Worm (Caenorhabditis elegans) whole organism, L3 larva: ENCODE results near the gene vps-33.2.

ENCODE experiments used
- ZK546.5 ChIP-seq: sonication (generic microtip); optimal IDR thresholded peaks from 2 replicates; lab custom pipeline; 2017; ENCODE audit warnings: missing biosample characterization, missing genetic modification characterization
- aly-2 ChIP-seq: fragments of 150-350 bp; optimal IDR thresholded peaks from 2 replicates; lab custom pipeline; 2014; ENCODE audit warnings: missing biosample characterization, missing genetic modification characterization
- ama-1 ChIP-seq: fragments of 150-350 bp; optimal IDR thresholded peaks from 2 replicates; lab custom pipeline; 2018
- ceh-16 ChIP-seq: sonication (generic microtip); optimal IDR thresholded peaks from 2 replicates; lab custom pipeline; 2017; ENCODE audit warnings: missing biosample characterization, missing genetic modification characterization
- ceh-28 ChIP-seq: fragments of 150-350 bp; optimal IDR thresholded peaks from 2 replicates; lab custom pipeline; 2014; ENCODE audit warnings: missing biosample characterization, missing genetic modification reagents, missing genetic modification characterization
- ceh-9 ChIP-seq: sonication (generic microtip); optimal IDR thresholded peaks from 2 replicates; lab custom pipeline; 2018; ENCODE audit warnings: missing biosample characterization, missing genetic modification characterization
- daf-12 ChIP-seq: fragments of 150-350 bp; optimal IDR thresholded peaks from 2 replicates; lab custom pipeline; 2014; ENCODE audit warnings: missing biosample characterization, missing genetic modification reagents, missing genetic modification characterization
- egl-27 ChIP-seq: sonication (generic microtip); optimal IDR thresholded peaks from 4 replicates; lab custom pipeline; 2017; ENCODE audit warnings: missing biosample characterization, missing genetic modification reagents, missing genetic modification characterization
- egl-5 ChIP-seq: fragments of 150-350 bp; optimal IDR thresholded peaks from 2 replicates; lab custom pipeline; 2017; ENCODE audit warnings: missing biosample characterization, missing genetic modification reagents, missing genetic modification characterization, inconsistent platforms
- elt-1 ChIP-seq: fragments of 150-350 bp; optimal IDR thresholded peaks from 2 replicates; lab custom pipeline; 2014; ENCODE audit warnings: missing biosample characterization, missing genetic modification characterization
- elt-2 ChIP-seq: sonication (generic microtip); optimal IDR thresholded peaks from 2 replicates; lab custom pipeline; 2016; ENCODE audit warnings: missing genetic modification reagents, mild to moderate bottlenecking, missing genetic modification characterization, missing compliant biosample characterization
- eor-1 ChIP-seq, 2 experiments: fragments of 150-350 bp; optimal IDR thresholded peaks; 2 replicates each; lab custom pipeline; 2014 to 2018; ENCODE audit warnings: missing biosample characterization in 2 of 2, missing genetic modification characterization in 2 of 2
- fkh-10 ChIP-seq: sonication (generic microtip); optimal IDR thresholded peaks from 2 replicates; lab custom pipeline; 2017; ENCODE audit warnings: missing biosample characterization, missing genetic modification reagents, missing genetic modification characterization
- fkh-2 ChIP-seq: fragments of 150-350 bp; optimal IDR thresholded peaks from 2 replicates; lab custom pipeline; 2014; ENCODE audit warnings: missing biosample characterization, missing genetic modification reagents, missing genetic modification characterization
- fos-1 ChIP-seq: fragments of 150-350 bp; optimal IDR thresholded peaks from 2 replicates; lab custom pipeline; 2014; ENCODE audit warnings: missing biosample characterization, missing genetic modification characterization
- hmg-11 ChIP-seq: sonication (generic microtip); optimal IDR thresholded peaks from 2 replicates; lab custom pipeline; 2016; ENCODE audit warnings: missing genetic modification characterization, missing compliant biosample characterization
- lin-39 ChIP-seq: fragments of 150-350 bp; optimal IDR thresholded peaks from 2 replicates; lab custom pipeline; 2018; ENCODE audit warnings: missing biosample characterization, missing genetic modification reagents, missing genetic modification characterization
- lsy-12 ChIP-seq: sonication (generic microtip); optimal IDR thresholded peaks from 2 replicates; lab custom pipeline; 2016; ENCODE audit warnings: mild to moderate bottlenecking, missing genetic modification characterization, missing compliant biosample characterization
- mdl-1 ChIP-seq: fragments of 150-350 bp; optimal IDR thresholded peaks from 2 replicates; lab custom pipeline; 2014; ENCODE audit warnings: missing biosample characterization, missing genetic modification characterization
- nfya-1 ChIP-seq: sonication (generic microtip); optimal IDR thresholded peaks from 2 replicates; lab custom pipeline; 2017; ENCODE audit warnings: missing genetic modification characterization, mild to moderate bottlenecking, missing compliant biosample characterization, antibody characterized with exemption, moderate library complexity; ENCODE audit not compliant: insufficient read depth
- nhr-12 ChIP-seq: fragments of 150-350 bp; optimal IDR thresholded peaks from 2 replicates; lab custom pipeline; 2014; ENCODE audit warnings: missing biosample characterization, missing genetic modification characterization
- nhr-237 ChIP-seq: fragments of 150-350 bp; optimal IDR thresholded peaks from 2 replicates; lab custom pipeline; 2014; ENCODE audit warnings: missing biosample characterization, missing genetic modification characterization
- nhr-25 ChIP-seq: sonication (generic microtip); optimal IDR thresholded peaks from 2 replicates; lab custom pipeline; 2017; ENCODE audit warnings: missing biosample characterization, missing genetic modification characterization
- nhr-28 ChIP-seq: fragments of 150-350 bp; optimal IDR thresholded peaks from 2 replicates; lab custom pipeline; 2014; ENCODE audit warnings: missing biosample characterization, missing genetic modification characterization
- nhr-67 ChIP-seq: fragments of 150-350 bp; optimal IDR thresholded peaks from 2 replicates; lab custom pipeline; 2014; ENCODE audit warnings: missing biosample characterization, missing genetic modification characterization
- pha-4 ChIP-seq: fragments of 150-350 bp; optimal IDR thresholded peaks from 2 replicates; lab custom pipeline; 2014; ENCODE audit warnings: missing biosample characterization, missing genetic modification reagents, missing genetic modification characterization
- pqm-1 ChIP-seq: fragments of 150-350 bp; optimal IDR thresholded peaks from 2 replicates; lab custom pipeline; 2017; ENCODE audit warnings: missing biosample characterization, missing genetic modification characterization, inconsistent platforms
- skn-1 ChIP-seq: fragments of 150-350 bp; optimal IDR thresholded peaks from 2 replicates; lab custom pipeline; 2014; ENCODE audit warnings: missing biosample characterization, missing genetic modification characterization
- tbx-2 ChIP-seq: sonication (generic microtip); optimal IDR thresholded peaks from 2 replicates; lab custom pipeline; 2016; ENCODE audit warnings: mild to moderate bottlenecking, missing genetic modification characterization, missing compliant biosample characterization
- unc-39 ChIP-seq: sonication (generic microtip); optimal IDR thresholded peaks from 4 replicates; lab custom pipeline; 2017; ENCODE audit warnings: missing biosample characterization, missing genetic modification characterization
- unc-62 ChIP-seq: fragments of 150-350 bp; sonication (generic microtip); optimal IDR thresholded peaks from 4 replicates; lab custom pipeline; 2014; ENCODE audit warnings: missing biosample characterization, missing genetic modification reagents, missing genetic modification characterization
- zag-1 ChIP-seq: fragments of 150-350 bp; optimal IDR thresholded peaks from 2 replicates; lab custom pipeline; 2014; ENCODE audit warnings: missing biosample characterization, missing genetic modification characterization
- ztf-11 ChIP-seq: fragments of 150-350 bp; optimal IDR thresholded peaks from 2 replicates; lab custom pipeline; 2014; ENCODE audit warnings: missing biosample characterization, missing genetic modification characterization
- ztf-4 ChIP-seq: fragments of 150-350 bp; optimal IDR thresholded peaks from 2 replicates; lab custom pipeline; 2014; ENCODE audit warnings: missing biosample characterization, missing genetic modification characterization

The vps-33.2 gene

DNA sequence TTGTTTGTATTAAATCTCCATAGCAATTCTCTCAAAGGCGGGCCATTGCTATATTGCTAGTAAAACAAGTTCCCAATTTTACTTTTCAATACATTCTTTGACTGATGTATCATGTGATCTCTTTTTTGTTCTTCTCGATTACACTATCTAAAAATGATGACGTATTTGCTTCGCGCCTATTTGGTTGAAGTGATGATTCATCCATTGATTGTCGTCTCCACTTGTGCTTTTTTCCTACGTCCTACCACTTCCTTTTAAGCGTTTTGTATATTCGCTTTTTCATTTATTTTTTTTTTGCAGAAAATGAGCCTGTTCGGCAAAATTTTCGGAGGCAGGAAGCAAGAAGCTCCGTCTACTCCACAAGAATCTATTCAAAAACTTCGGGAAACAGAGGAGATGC is 11.6 kb upstream of the vps-33.2 start, which contains the start of gene vps-32.1:
Gene vps-32.1 (plus strand): TSS at position 301 of the 400 bp plus-strand sequence.
- TF ChIP-seq fos-1 (tag; lab: Kevin White, UChicago) (peak; percentile 19), fkh-2 (no peak), egl-5 (no peak), pha-4 (tag; lab: Kevin White, UChicago) (peak; percentile 21), pqm-1 (tag; lab: Kevin White, UChicago) (peak; percentile 49), egl-27 (tag; lab: Kevin White, UChicago) (no peak), ztf-11 (tag; lab: Kevin White, UChicago) (no peak), lin-39 (tag; lab: Kevin White, UChicago) (no peak), ztf-4 (tag; lab: Kevin White, UChicago) (no peak)

ce11 chrII:6591000-6591399 is 10.0 kb upstream of the vps-33.2 start:
- TF ChIP-seq daf-12 (tag; lab: Kevin White, UChicago), result no peak
- no peak for TF ChIP-seq lsy-12
- TF ChIP-seq lin-39 (tag; lab: Kevin White, UChicago), result no peak
- no peak for TF ChIP-seq egl-27 (tag; lab: Kevin White, UChicago)
- TF ChIP-seq ama-1 (lab: Kevin White, UChicago), result peak; percentile 70
- TF ChIP-seq, all 47 proteins: peak for 1

DNA sequence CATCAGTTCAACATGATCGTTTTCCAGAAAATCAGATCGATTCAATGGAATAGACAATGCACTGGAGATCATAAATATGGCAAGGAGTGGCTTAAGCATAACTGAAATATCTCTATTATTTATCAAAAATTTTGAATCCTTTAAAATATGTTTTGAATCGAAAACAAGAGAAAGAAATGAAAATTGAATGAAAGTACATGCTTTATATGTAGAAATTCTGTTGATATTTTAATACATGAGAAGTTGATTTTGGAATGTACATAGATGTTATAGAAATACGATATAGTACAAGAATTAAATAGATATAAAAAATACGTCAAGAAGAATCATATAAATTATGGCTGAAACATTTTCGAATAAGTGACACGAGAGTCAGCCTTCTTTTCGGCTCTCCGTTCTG is 8.8 kb upstream of the vps-33.2 start, which contains the start of gene C56C10.9:
Gene C56C10.9 (minus strand): TSS at position 101 of the 400 bp plus-strand sequence.
- TF ChIP-seq elt-1 (no peak), aly-2 (no peak), ZK546.5 (tag; lab: Kevin White, UChicago) (no peak), ceh-16 (no peak), zag-1 (tag; lab: Kevin White, UChicago) (no peak), unc-62 (GFP tag; lab: Kevin White, UChicago) (no peak), fkh-10 (GFP tag; lab: Kevin White, UChicago) (no peak), egl-5 (no peak), eor-1 (tag; optimal IDR thresholded peaks at IDR 0.05; lab: Kevin White, UChicago) (no peak), nhr-237 (tag; lab: Kevin White, UChicago) (no peak), tbx-2 (tag; lab: Kevin White, UChicago) (no peak), nhr-12 (tag; lab: Kevin White, UChicago) (no peak), fkh-2 (no peak), daf-12 (tag; lab: Kevin White, UChicago) (no peak), pha-4 (tag; lab: Kevin White, UChicago) (no peak), nhr-28 (no peak), nhr-25 (tag; lab: Kevin White, UChicago) (no peak), ceh-9 (tag; lab: Kevin White, UChicago) (no peak), mdl-1 (no peak)

- TF ChIP-seq hmg-11 (no peak), elt-1 (no peak), lin-39 (tag; lab: Kevin White, UChicago) (no peak), daf-12 (tag; lab: Kevin White, UChicago) (no peak), nhr-67 (tag; lab: Kevin White, UChicago) (no peak), ama-1 (lab: Kevin White, UChicago) (no peak), ceh-16 (no peak), zag-1 (tag; lab: Kevin White, UChicago) (no peak), ceh-28 (tag; lab: Kevin White, UChicago) (no peak), nfya-1 (tag; lab: Kevin White, UChicago) (no peak), mdl-1 (no peak), elt-2 (tag; lab: Kevin White, UChicago) (no peak)
- TF ChIP-seq, all 47 proteins: peak for 0
Measured at ce11 chrII:6594151-6594550, 6.9 kb upstream of the vps-33.2 start, which contains the start of gene aipr-1. Gene aipr-1 (minus strand): TSS chrII:6594251.

DNA sequence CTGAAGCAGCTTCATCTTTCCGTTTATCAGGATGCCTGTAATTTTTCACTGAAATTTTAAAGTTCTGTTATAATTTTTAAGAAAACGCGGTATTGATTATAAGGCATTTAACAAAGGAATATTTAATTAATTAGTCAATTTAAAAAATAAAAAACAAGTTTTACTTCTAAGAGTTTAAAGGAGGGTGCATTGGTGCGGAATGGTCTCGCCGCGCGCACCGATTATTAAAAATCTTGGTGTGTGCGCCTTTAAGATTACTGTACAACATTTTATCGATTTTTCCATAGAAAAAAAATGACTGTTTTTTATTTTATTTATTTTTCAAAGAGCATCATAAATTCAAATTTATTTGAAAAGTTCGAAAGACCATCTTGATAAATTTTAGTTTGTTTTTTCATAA is 3.5 kb upstream of the vps-33.2 start:
- TF ChIP-seq elt-1 (no peak), skn-1 (tag; lab: Kevin White, UChicago) (no peak), nfya-1 (tag; lab: Kevin White, UChicago) (no peak), unc-39 (tag; lab: Kevin White, UChicago) (no peak), mdl-1 (no peak), fkh-2 (no peak), lsy-12 (no peak), tbx-2 (tag; lab: Kevin White, UChicago) (no peak), ztf-4 (tag; lab: Kevin White, UChicago) (no peak), egl-27 (tag; lab: Kevin White, UChicago) (no peak), nhr-25 (tag; lab: Kevin White, UChicago) (no peak), ceh-28 (tag; lab: Kevin White, UChicago) (no peak), pqm-1 (tag; lab: Kevin White, UChicago) (no peak), ZK546.5 (tag; lab: Kevin White, UChicago) (no peak)
- TF ChIP-seq, all 47 proteins: peak for 0
